Fruit fly (Drosophila melanogaster) whole organism, embryonic: ENCODE results near the gene Rab7.

Experiments used
- ATbp ChIP-seq: fragments of 200-800 bp; sonication (Bioruptor generic); optimal IDR thresholded peaks from 2 replicates; lab custom pipeline; 2017; ENCODE audit warnings: missing biosample characterization, mild to moderate bottlenecking, missing genetic modification characterization, missing genetic modification reagents
- CG10267 ChIP-seq: fragments of 200-800 bp; sonication (Bioruptor generic); optimal IDR thresholded peaks from 2 replicates; lab custom pipeline; 2018; ENCODE audit warnings: missing biosample characterization, mild to moderate bottlenecking, missing genetic modification characterization, moderate library complexity
- CG10321 ChIP-seq: fragments of 200-800 bp; sonication (Bioruptor generic); IDR thresholded peaks from 2 replicates; pipeline ENCODE4 v1.3.6; 2022; ENCODE audit warnings: missing biosample characterization, missing genetic modification characterization
- CG11093 ChIP-seq: fragments of 200-800 bp; sonication (Bioruptor generic); IDR thresholded peaks from 3 replicates; pipeline ENCODE4 v1.3.6; 2022; ENCODE audit warnings: missing biosample characterization, missing genetic modification characterization
- CG11456 ChIP-seq: fragments of 200-800 bp; sonication (Bioruptor generic); IDR thresholded peaks from 3 replicates; pipeline ENCODE4 v1.3.6; 2022; ENCODE audit warnings: missing biosample characterization, missing genetic modification characterization
- CG12236 ChIP-seq: fragments of 200-800 bp; sonication (Bioruptor generic); optimal IDR thresholded peaks from 2 replicates; lab custom pipeline; 2016; ENCODE audit warnings: missing biosample characterization, missing genetic modification characterization
- CG12659 ChIP-seq: fragments of 200-800 bp; sonication (Bioruptor generic); optimal IDR thresholded peaks from 3 replicates; lab custom pipeline; 2017; ENCODE audit warnings: mild to moderate bottlenecking, missing biosample characterization, missing genetic modification reagents, missing genetic modification characterization
- CG13424 ChIP-seq: fragments of 200-800 bp; sonication (Bioruptor generic); optimal IDR thresholded peaks from 2 replicates; lab custom pipeline; 2019; ENCODE audit warnings: missing biosample characterization, mild to moderate bottlenecking, missing genetic modification characterization, moderate library complexity
- CG15479 ChIP-seq: fragments of 200-800 bp; sonication (Bioruptor generic); optimal IDR thresholded peaks from 3 replicates; lab custom pipeline; 2019; ENCODE audit warnings: missing biosample characterization, mild to moderate bottlenecking, missing genetic modification characterization, moderate library complexity
- CG1647 ChIP-seq: fragments of 200-800 bp; sonication (Bioruptor generic); optimal IDR thresholded peaks from 3 replicates; lab custom pipeline; 2016; ENCODE audit warnings: missing biosample characterization, missing genetic modification characterization
- CG18599 ChIP-seq: fragments of 200-800 bp; sonication (Bioruptor generic); optimal IDR thresholded peaks from 3 replicates; lab custom pipeline; 2017; ENCODE audit warnings: missing biosample characterization, missing genetic modification characterization, mild to moderate bottlenecking, moderate library complexity, missing genetic modification reagents
- CG2202 ChIP-seq: fragments of 200-800 bp; sonication (Bioruptor generic); optimal IDR thresholded peaks from 2 replicates; lab custom pipeline; 2018; ENCODE audit warnings: missing biosample characterization, mild to moderate bottlenecking, missing genetic modification characterization
- CG3838 ChIP-seq: fragments of 200-800 bp; sonication (Bioruptor generic); optimal IDR thresholded peaks from 3 replicates; lab custom pipeline; 2016; ENCODE audit warnings: missing biosample characterization, missing genetic modification characterization
- CG4328 ChIP-seq: fragments of 200-800 bp; sonication (Bioruptor generic); optimal IDR thresholded peaks from 3 replicates; lab custom pipeline; 2017; ENCODE audit warnings: missing biosample characterization, missing genetic modification reagents, missing genetic modification characterization
- CG6791 ChIP-seq: fragments of 200-800 bp; sonication (Bioruptor generic); IDR thresholded peaks from 3 replicates; pipeline ENCODE4 v1.3.6; 2022; ENCODE audit warnings: missing biosample characterization, missing genetic modification characterization; ENCODE audit not compliant: partially characterized antibody
- CG7357 ChIP-seq: fragments of 200-800 bp; sonication (Bioruptor generic); IDR thresholded peaks from 3 replicates; pipeline ENCODE4 v1.3.6; 2022; ENCODE audit warnings: missing biosample characterization, missing genetic modification characterization
- Doc2 ChIP-seq: fragments of 200-800 bp; sonication (Bioruptor generic); IDR thresholded peaks from 2 replicates; pipeline ENCODE4 v1.3.6; 2022; ENCODE audit warnings: missing biosample characterization, missing genetic modification characterization
- Doc3 ChIP-seq: fragments of 200-800 bp; sonication (Bioruptor generic); IDR thresholded peaks from 3 replicates; pipeline ENCODE4 v1.3.6; 2022; ENCODE audit warnings: missing biosample characterization, missing genetic modification characterization; ENCODE audit not compliant: partially characterized antibody
- E2f1 ChIP-seq: fragments of 200-800 bp; sonication (Bioruptor generic); IDR thresholded peaks from 2 replicates; pipeline ENCODE4 v1.3.6; 2022; ENCODE audit warnings: missing biosample characterization, missing genetic modification characterization
- ERR ChIP-seq: fragments of 200-800 bp; sonication (Bioruptor generic); optimal IDR thresholded peaks from 2 replicates; lab custom pipeline; 2016; ENCODE audit warnings: missing biosample characterization, missing genetic modification characterization
- HHEX ChIP-seq: fragments of 200-800 bp; sonication (Bioruptor generic); optimal IDR thresholded peaks from 3 replicates; lab custom pipeline; 2017; ENCODE audit warnings: missing biosample characterization, mild to moderate bottlenecking, missing genetic modification characterization, missing genetic modification reagents
- HLH3B ChIP-seq: fragments of 200-800 bp; sonication (Bioruptor generic); IDR thresholded peaks from 2 replicates; pipeline ENCODE4 v1.3.6; 2022; ENCODE audit warnings: missing biosample characterization, missing genetic modification characterization
- Hmx ChIP-seq: fragments of 200-800 bp; sonication (Bioruptor generic); optimal IDR thresholded peaks from 2 replicates; lab custom pipeline; 2016; ENCODE audit warnings: missing biosample characterization, missing genetic modification characterization
- Hr39 ChIP-seq: fragments of >200 bp; optimal IDR thresholded peaks from 2 replicates; lab custom pipeline; 2017
- Lim3 ChIP-seq: fragments of 200-800 bp; sonication (Bioruptor generic); IDR thresholded peaks from 2 replicates; pipeline ENCODE4 v1.3.6; 2022; ENCODE audit warnings: missing biosample characterization, missing genetic modification characterization
- Max ChIP-seq: fragments of 200-800 bp; sonication (Bioruptor generic); optimal IDR thresholded peaks from 2 replicates; lab custom pipeline; 2016; ENCODE audit warnings: missing biosample characterization, mild to moderate bottlenecking, missing genetic modification characterization
- Med ChIP-seq: fragments of 200-800 bp; sonication (Bioruptor generic); peaks from one replicate; lab custom pipeline; 2016; ENCODE audit warnings: missing biosample characterization, missing genetic modification characterization, mild to moderate bottlenecking, inconsistent platforms, moderate library complexity
- Meics ChIP-seq: fragments of 200-800 bp; sonication (Bioruptor generic); optimal IDR thresholded peaks from 2 replicates; lab custom pipeline; 2017; ENCODE audit warnings: missing biosample characterization, mild to moderate bottlenecking, missing genetic modification characterization
- Pdp1 ChIP-seq, 2 experiments: fragments of 200-800 bp; sonication (Bioruptor generic); optimal IDR thresholded peaks; 3 replicates each; lab custom pipeline; 2016; ENCODE audit warnings: missing biosample characterization in 2 of 2, missing genetic modification characterization in 2 of 2, mild to moderate bottlenecking in 1 of 2, moderate library complexity in 1 of 2
- Rx ChIP-seq: fragments of 200-800 bp; sonication (Bioruptor generic); IDR thresholded peaks from 2 replicates; pipeline ENCODE4 v1.3.6; 2022; ENCODE audit warnings: missing biosample characterization, missing genetic modification characterization
- Six4 ChIP-seq: fragments of 200-800 bp; sonication (Bioruptor generic); optimal IDR thresholded peaks from 2 replicates; lab custom pipeline; 2016; ENCODE audit warnings: missing biosample characterization, missing genetic modification characterization
- TFAM ChIP-seq: fragments of 200-800 bp; sonication (Bioruptor generic); optimal IDR thresholded peaks from 2 replicates; lab custom pipeline; 2017; ENCODE audit warnings: missing biosample characterization, missing genetic modification characterization, inconsistent platforms
- Taf1 ChIP-seq: fragments of 200-800 bp; sonication (Bioruptor generic); IDR thresholded peaks from 2 replicates; pipeline ENCODE4 v1.3.6; 2022; ENCODE audit warnings: missing biosample characterization, missing genetic modification characterization
- Trl ChIP-seq, 3 experiments: fragments of >200 bp in 2 of 3; fragments of 200-800 bp in 1 of 3; sonication (Bioruptor generic) in 1 of 3; optimal IDR thresholded peaks; 2 replicates in 1 of 3; 3 replicates in 2 of 3; lab custom pipeline; 2016 to 2017; ENCODE audit warnings: missing biosample characterization in 1 of 3, missing genetic modification characterization in 1 of 3
- al ChIP-seq: fragments of 200-800 bp; sonication (Bioruptor generic); IDR thresholded peaks from 2 replicates; pipeline ENCODE4 v1.3.6; 2022; ENCODE audit warnings: missing biosample characterization, missing genetic modification characterization
- bigmax ChIP-seq: fragments of 200-800 bp; sonication (Bioruptor generic); optimal IDR thresholded peaks from 2 replicates; lab custom pipeline; 2018; ENCODE audit warnings: missing biosample characterization, mild to moderate bottlenecking, missing genetic modification characterization
- crol ChIP-seq: fragments of 200-800 bp; sonication (Bioruptor generic); IDR thresholded peaks from 2 replicates; pipeline ENCODE4 v1.3.6; 2022; ENCODE audit warnings: missing biosample characterization, missing genetic modification characterization
- dysf ChIP-seq: fragments of 200-800 bp; sonication (Bioruptor generic); IDR thresholded peaks from 3 replicates; pipeline ENCODE4 v1.3.6; 2022; ENCODE audit warnings: missing biosample characterization, missing genetic modification characterization
- gcm ChIP-seq: fragments of 200-800 bp; sonication (Bioruptor generic); optimal IDR thresholded peaks from 2 replicates; lab custom pipeline; 2019; ENCODE audit warnings: missing biosample characterization, mild to moderate bottlenecking, missing genetic modification characterization, moderate library complexity
- gfzf ChIP-seq: fragments of 200-800 bp; sonication (Bioruptor generic); optimal IDR thresholded peaks from 2 replicates; lab custom pipeline; 2016; ENCODE audit warnings: missing biosample characterization, mild to moderate bottlenecking, missing genetic modification characterization, moderate library complexity
- gsb ChIP-seq: fragments of 200-800 bp; sonication (Bioruptor generic); IDR thresholded peaks from 2 replicates; pipeline ENCODE4 v1.3.6; 2022; ENCODE audit warnings: missing biosample characterization, missing genetic modification characterization
- hb ChIP-seq: fragments of 200-800 bp; sonication (Bioruptor generic); IDR thresholded peaks from 3 replicates; pipeline ENCODE4 v1.3.6; 2022; ENCODE audit warnings: missing biosample characterization, missing genetic modification characterization; ENCODE audit not compliant: partially characterized antibody
- her ChIP-seq: fragments of 200-800 bp; sonication (Bioruptor generic); optimal IDR thresholded peaks from 2 replicates; lab custom pipeline; 2016; ENCODE audit warnings: missing biosample characterization, missing genetic modification characterization
- lmd ChIP-seq: fragments of 200-800 bp; sonication (Bioruptor generic); IDR thresholded peaks from 2 replicates; pipeline ENCODE4 v1.3.6; 2022; ENCODE audit warnings: missing biosample characterization, missing genetic modification characterization
- phol ChIP-seq: fragments of 200-800 bp; sonication (Bioruptor generic); optimal IDR thresholded peaks from 3 replicates; lab custom pipeline; 2018; ENCODE audit warnings: missing biosample characterization, mild to moderate bottlenecking, missing genetic modification characterization, moderate library complexity
- ro ChIP-seq: fragments of 200-800 bp; sonication (Bioruptor generic); IDR thresholded peaks from 2 replicates; pipeline ENCODE4 v1.3.6; 2022; ENCODE audit warnings: missing biosample characterization, missing genetic modification characterization
- sima ChIP-seq: fragments of 200-800 bp; sonication (Bioruptor generic); optimal IDR thresholded peaks from 2 replicates; lab custom pipeline; 2016; ENCODE audit warnings: missing biosample characterization, missing genetic modification characterization
- sisA ChIP-seq: fragments of 200-800 bp; sonication (Bioruptor generic); IDR thresholded peaks from 2 replicates; pipeline ENCODE4 v1.3.6; 2022; ENCODE audit warnings: missing biosample characterization, missing genetic modification characterization
- tin ChIP-seq: fragments of 200-800 bp; sonication (Bioruptor generic); optimal IDR thresholded peaks from 3 replicates; lab custom pipeline; 2016; ENCODE audit warnings: missing biosample characterization, missing genetic modification characterization
- zfh1 ChIP-seq: fragments of 200-800 bp; sonication (Bioruptor generic); IDR thresholded peaks from 3 replicates; pipeline ENCODE4 v1.3.6; 2022; ENCODE audit warnings: missing biosample characterization, missing genetic modification characterization

Rab7 gene

DNA sequence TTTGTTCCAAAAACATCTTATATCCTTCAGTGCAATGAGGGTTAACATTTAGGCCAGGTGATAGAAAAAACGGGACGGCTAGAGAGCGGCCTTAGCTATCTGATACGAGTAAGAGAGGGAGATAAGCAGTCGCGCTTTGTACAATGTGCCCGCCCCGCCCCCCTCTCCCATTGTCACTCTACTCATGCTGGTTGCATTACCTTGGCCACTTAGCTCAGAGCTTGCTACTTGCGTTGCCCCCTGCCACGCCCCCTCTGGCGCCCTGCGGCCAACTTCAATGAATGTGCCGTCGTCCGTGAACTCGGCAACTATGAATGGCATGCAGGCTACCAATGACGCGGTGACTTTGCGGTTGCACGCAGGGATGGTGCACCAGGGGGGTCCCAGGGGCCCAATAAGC, 21.0 kb upstream of the Rab7 start:
- 0 out of 2 replicates have a peak, but pooled peaks have one; percentile 20 for TF ChIP-seq Doc2 (GFP tag; lab: Robert Waterston, UW)
- no peak for TF ChIP-seq gsb (GFP tag; lab: Robert Waterston, UW)
- peak; percentile 56 for TF ChIP-seq CG10321 (GFP tag; lab: Robert Waterston, UW)
- TF ChIP-seq ERR (GFP tag; lab: Kevin White, UChicago) = no peak
- TF ChIP-seq crol (GFP tag; lab: Robert Waterston, UW) = peak; percentile 68
- TF ChIP-seq Lim3 (GFP tag; lab: Robert Waterston, UW) = no peak
- TF ChIP-seq CG15479 (GFP tag; lab: Kevin White, UChicago) = no peak
- TF ChIP-seq CG11456 (GFP tag; lab: Robert Waterston, UW) = peak; percentile 62; the same call in 1 of the 3 replicates
- TF ChIP-seq sima (GFP tag; lab: Kevin White, UChicago) = no peak
- TF ChIP-seq CG4328 = no peak
- TF ChIP-seq Med (GFP tag; lab: Kevin White, UChicago) = peak; percentile 56

DNA sequence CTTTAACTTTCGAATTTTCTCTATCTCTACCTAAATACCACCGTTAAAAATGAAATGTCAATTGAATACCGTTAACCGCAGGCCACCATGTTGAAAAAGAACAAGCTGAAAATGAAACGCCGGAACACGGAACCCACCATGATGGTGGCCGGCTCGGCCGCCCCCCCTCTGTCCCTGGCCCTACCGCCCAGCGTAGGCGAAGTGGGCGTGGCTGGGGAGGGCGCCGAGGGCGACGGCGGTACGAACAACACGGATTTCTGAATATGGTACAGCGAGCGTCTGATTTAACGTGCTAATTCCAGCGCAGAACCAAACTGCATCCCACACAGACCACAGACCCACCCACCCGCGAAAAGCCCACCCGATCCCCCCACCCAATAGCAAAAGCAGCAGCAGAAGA, 11.2 kb upstream of the Rab7 start:
- TF ChIP-seq bigmax (GFP tag; lab: Kevin White, UChicago) = no peak
- TF ChIP-seq Hr39 (lab: Kevin White, UChicago) = peak; percentile 42
- no peak for TF ChIP-seq Six4 (GFP tag; lab: Kevin White, UChicago)
- no peak for TF ChIP-seq CG2202 (tag; lab: Kevin White, UChicago)
- TF ChIP-seq gfzf (GFP tag; lab: Kevin White, UChicago) = no peak
- no peak for TF ChIP-seq phol (tag; lab: Kevin White, UChicago)
- TF ChIP-seq Pdp1 (GFP tag; optimal IDR thresholded peaks at IDR 0.05; lab: Kevin White, UChicago) = no peak
- no peak for TF ChIP-seq HLH3B (GFP tag; lab: Robert Waterston, UW)
- TF ChIP-seq Doc3 = no peak
- no peak for TF ChIP-seq zfh1 (GFP tag; lab: Robert Waterston, UW)
- no peak for TF ChIP-seq CG12659 (GFP tag; lab: Kevin White, UChicago)
- no peak for TF ChIP-seq HHEX (GFP tag; lab: Kevin White, UChicago)
- peak; percentile 21; the same call in 1 of the 3 replicates for TF ChIP-seq hb (GFP tag; lab: Robert Waterston, UW)
- no peak for TF ChIP-seq al
- TF ChIP-seq lmd (GFP tag; lab: Robert Waterston, UW) = no peak
- no peak for TF ChIP-seq CG3838 (GFP tag; lab: Kevin White, UChicago)
- TF ChIP-seq E2f1 (GFP tag; lab: Robert Waterston, UW) = no peak
- no peak for TF ChIP-seq CG18599 (GFP tag; lab: Kevin White, UChicago)
- 0 out of 3 replicates have a peak, but pooled peaks have one; percentile 7 for TF ChIP-seq CG6791 (GFP tag; lab: Robert Waterston, UW)
- no peak for TF ChIP-seq Max (GFP tag; lab: Kevin White, UChicago)
- no peak for TF ChIP-seq CG10267 (tag; lab: Kevin White, UChicago)
- no peak for TF ChIP-seq CG11093 (GFP tag; lab: Robert Waterston, UW)
- TF ChIP-seq tin (GFP tag; lab: Kevin White, UChicago) = no peak
- no peak for TF ChIP-seq CG7357 (GFP tag; lab: Robert Waterston, UW)
- TF ChIP-seq, all 482 proteins: peak for 3

DNA sequence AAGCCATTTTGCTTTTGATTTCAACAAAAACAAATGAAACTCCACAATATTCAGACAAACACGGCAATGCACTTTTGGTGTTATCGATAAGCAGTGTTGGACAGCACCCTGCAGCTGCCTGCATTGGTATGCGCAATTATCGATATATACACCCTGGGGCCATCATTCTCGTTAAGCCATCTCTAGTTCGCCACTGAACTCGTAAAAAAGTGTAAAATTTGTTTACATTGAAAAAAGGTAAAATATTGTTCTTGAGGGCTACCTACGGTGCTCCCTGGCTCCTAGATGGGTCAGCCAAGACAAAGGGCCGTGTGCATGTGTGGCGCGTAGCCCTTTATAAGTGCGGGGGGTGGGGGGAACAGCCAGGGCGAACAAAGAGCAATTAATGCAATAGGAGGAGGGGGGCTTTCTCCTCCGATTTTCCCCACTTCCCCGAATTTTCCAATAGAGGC, 6.3 kb upstream of the Rab7 start, which contains the start of the genes CG13603 and CG5902:
TSS of gene CG13603 (minus strand) at position 91 of the 452 bp plus-strand sequence.
TSS of gene CG5902 (plus strand) at position 164 of the 452 bp plus-strand sequence.
- TF ChIP-seq gcm (GFP tag; lab: Kevin White, UChicago) (peak; percentile 36), her (GFP tag; lab: Kevin White, UChicago) (peak; percentile 66), ATbp (GFP tag; lab: Kevin White, UChicago) (no peak), CG1647 (GFP tag; lab: Kevin White, UChicago) (no peak), Hmx (GFP tag; lab: Kevin White, UChicago) (no peak), TFAM (GFP tag; lab: Kevin White, UChicago) (no peak), CG12236 (GFP tag; lab: Kevin White, UChicago) (peak; percentile 29), Meics (GFP tag; lab: Kevin White, UChicago) (no peak), sisA (GFP tag; lab: Robert Waterston, UW) (no peak), Rx (GFP tag; lab: Robert Waterston, UW) (no peak), ro (no peak), Taf1 (GFP tag; lab: Robert Waterston, UW) (no peak), dysf (GFP tag; lab: Robert Waterston, UW) (0 out of 3 replicates have a peak, but pooled peaks have one; percentile 12), CG13424 (tag; lab: Kevin White, UChicago) (no peak), Trl (optimal IDR thresholded peaks at IDR 0.05; lab: Kevin White, UChicago) (no peak), Trl (GFP tag; optimal IDR thresholded peaks at IDR 0.05; lab: Kevin White, UChicago) (peak; percentile 51)
